Worm (Caenorhabditis elegans) whole organism, L1 larva: ENCODE results near the gene pqn-39.

Experiments
- C04F5.9 ChIP-seq: sonication (generic microtip); optimal IDR thresholded peaks from 2 replicates; lab custom pipeline; 2016; ENCODE audit warnings: missing genetic modification characterization, missing compliant biosample characterization
- C34B4.2 ChIP-seq: sonication (generic microtip); optimal IDR thresholded peaks from 2 replicates; lab custom pipeline; 2017; ENCODE audit warnings: mild to moderate bottlenecking, missing genetic modification characterization, missing compliant biosample characterization
- aha-1 ChIP-seq: fragments of 150-350 bp; optimal IDR thresholded peaks from 2 replicates; lab custom pipeline; 2014; ENCODE audit warnings: missing biosample characterization, missing genetic modification characterization
- alr-1 ChIP-seq: fragments of 200-800 bp; sonication (Bioruptor generic); optimal IDR thresholded peaks from 2 replicates; lab custom pipeline; 2018; ENCODE audit warnings: borderline replicate concordance, mild to moderate bottlenecking, missing genetic modification characterization, missing compliant biosample characterization
- ceh-8 ChIP-seq: fragments of 200-800 bp; sonication (Bioruptor generic); optimal IDR thresholded peaks from 2 replicates; lab custom pipeline; 2018; ENCODE audit warnings: mild to moderate bottlenecking, missing genetic modification characterization, moderate library complexity, missing compliant biosample characterization
- ceh-82 ChIP-seq, 3 experiments: fragments of 150-350 bp in 1 of 3; sonication (generic microtip) in 2 of 3; optimal IDR thresholded peaks; 2 replicates each; lab custom pipeline; 2014 to 2017; ENCODE audit warnings: missing biosample characterization in 3 of 3, missing genetic modification characterization in 3 of 3
- ceh-88 ChIP-seq: fragments of 200-800 bp; sonication (Bioruptor generic); IDR thresholded peaks from 2 replicates; pipeline ENCODE4 v1.3.6; 2022; ENCODE audit warnings: missing genetic modification characterization, missing compliant biosample characterization
- ces-1 ChIP-seq: fragments of 150-350 bp; optimal IDR thresholded peaks from 2 replicates; lab custom pipeline; 2014; ENCODE audit warnings: missing biosample characterization, missing genetic modification reagents, missing genetic modification characterization
- dpl-1 ChIP-seq, 3 experiments: fragments of 150-350 bp in 2 of 3; sonication (generic microtip) in 1 of 3; optimal IDR thresholded peaks; 2 replicates each; lab custom pipeline; 2014 to 2017; ENCODE audit warnings: missing biosample characterization in 3 of 3, missing genetic modification characterization in 3 of 3, missing genetic modification reagents in 3 of 3
- dsc-1 ChIP-seq: sonication (generic microtip); optimal IDR thresholded peaks from 2 replicates; lab custom pipeline; 2016; ENCODE audit warnings: mild to moderate bottlenecking, missing genetic modification characterization, missing compliant biosample characterization
- efl-1 ChIP-seq, 4 experiments: fragments of 150-350 bp; optimal IDR thresholded peaks in 3 of 4; peaks in 1 of 4; 1 replicate in 1 of 4; 2 replicates in 3 of 4; lab custom pipeline; 2014; ENCODE audit warnings: missing biosample characterization in 2 of 4, missing genetic modification characterization in 2 of 4, missing genetic modification reagents in 2 of 4
- efl-3 ChIP-seq: fragments of 200-800 bp; sonication (Bioruptor generic); optimal IDR thresholded peaks from 2 replicates; lab custom pipeline; 2018; ENCODE audit warnings: mild to moderate bottlenecking, missing genetic modification characterization, missing compliant biosample characterization
- egl-27 ChIP-seq, 2 experiments: fragments of 150-350 bp in 1 of 2; sonication (generic microtip); optimal IDR thresholded peaks; 3 replicates each; lab custom pipeline; 2017 to 2018; ENCODE audit warnings: missing biosample characterization in 2 of 2, missing genetic modification characterization in 2 of 2, missing genetic modification reagents in 2 of 2
- elt-3 ChIP-seq, 6 experiments: fragments of 150-350 bp in 1 of 6; sonication (generic microtip); optimal IDR thresholded peaks; 2 replicates each; lab custom pipeline; 2017 to 2018; ENCODE audit warnings: missing biosample characterization in 6 of 6, missing genetic modification characterization in 6 of 6, inconsistent platforms in 1 of 6
- fkh-10 ChIP-seq: sonication (generic microtip); optimal IDR thresholded peaks from 2 replicates; lab custom pipeline; 2017; ENCODE audit warnings: missing biosample characterization, missing genetic modification reagents, missing genetic modification characterization
- fos-1 ChIP-seq: fragments of 150-350 bp; optimal IDR thresholded peaks from 2 replicates; lab custom pipeline; 2014; ENCODE audit warnings: missing biosample characterization, missing genetic modification characterization
- grh-1 ChIP-seq: fragments of 200-800 bp; sonication (Bioruptor generic); IDR thresholded peaks from 2 replicates; pipeline ENCODE4 v1.3.6; 2022; ENCODE audit warnings: missing genetic modification reagents, missing genetic modification characterization, missing compliant biosample characterization
- hlh-17 ChIP-seq: fragments of 200-800 bp; sonication (Bioruptor generic); optimal IDR thresholded peaks from 2 replicates; lab custom pipeline; 2018; ENCODE audit warnings: missing genetic modification characterization, mild to moderate bottlenecking, missing compliant biosample characterization, moderate library complexity, borderline replicate concordance
- hlh-4 ChIP-seq: sonication (generic microtip); optimal IDR thresholded peaks from 2 replicates; lab custom pipeline; 2016; ENCODE audit warnings: mild to moderate bottlenecking, missing genetic modification characterization, missing compliant biosample characterization
- irx-1 ChIP-seq: sonication (generic microtip); optimal IDR thresholded peaks from 2 replicates; lab custom pipeline; 2016; ENCODE audit warnings: missing genetic modification characterization, missing compliant biosample characterization
- isw-1 ChIP-seq: fragments of 200-800 bp; sonication (Bioruptor generic); IDR thresholded peaks from 2 replicates; pipeline ENCODE4 v1.3.6; 2022; ENCODE audit warnings: missing genetic modification characterization, missing compliant biosample characterization
- jun-1 ChIP-seq: fragments of 150-350 bp; optimal IDR thresholded peaks from 2 replicates; lab custom pipeline; 2014; ENCODE audit warnings: missing biosample characterization, missing genetic modification reagents, missing genetic modification characterization
- lin-15B ChIP-seq: fragments of 150-350 bp; sonication (generic microtip); optimal IDR thresholded peaks from 3 replicates; lab custom pipeline; 2014; ENCODE audit warnings: missing biosample characterization, missing genetic modification characterization
- lin-35 ChIP-seq, 2 experiments: fragments of 150-350 bp; optimal IDR thresholded peaks; 2 replicates each; lab custom pipeline; 2014; ENCODE audit warnings: missing biosample characterization in 2 of 2, missing genetic modification characterization in 2 of 2, missing genetic modification reagents in 2 of 2
- mef-2 ChIP-seq: fragments of 150-350 bp; optimal IDR thresholded peaks from 2 replicates; lab custom pipeline; 2014; ENCODE audit warnings: missing biosample characterization, missing genetic modification characterization
- mep-1 ChIP-seq: fragments of 150-350 bp; optimal IDR thresholded peaks from 2 replicates; lab custom pipeline; 2014; ENCODE audit warnings: missing biosample characterization, missing genetic modification characterization
- nhr-11 ChIP-seq: fragments of 150-350 bp; optimal IDR thresholded peaks from 2 replicates; lab custom pipeline; 2014; ENCODE audit warnings: missing biosample characterization, missing genetic modification characterization
- nhr-12 ChIP-seq: sonication (generic microtip); optimal IDR thresholded peaks from 2 replicates; lab custom pipeline; 2017; ENCODE audit warnings: missing biosample characterization, missing genetic modification characterization
- nhr-19 ChIP-seq: fragments of 200-800 bp; sonication (Bioruptor generic); conservative IDR thresholded peaks from 2 replicates; pipeline ENCODE4 v1.3.6; 2022; ENCODE audit warnings: missing genetic modification characterization, missing compliant biosample characterization
- nhr-237 ChIP-seq: fragments of 150-350 bp; optimal IDR thresholded peaks from 2 replicates; lab custom pipeline; 2014; ENCODE audit warnings: missing biosample characterization, missing genetic modification characterization
- nhr-47 ChIP-seq: sonication (generic microtip); optimal IDR thresholded peaks from 2 replicates; lab custom pipeline; 2016; ENCODE audit warnings: mild to moderate bottlenecking, missing genetic modification characterization, moderate library complexity, missing compliant biosample characterization
- nhr-76 ChIP-seq: sonication (generic microtip); optimal IDR thresholded peaks from 2 replicates; lab custom pipeline; 2017; ENCODE audit warnings: missing biosample characterization, missing genetic modification characterization
- nhr-77 ChIP-seq: fragments of 150-350 bp; optimal IDR thresholded peaks from 2 replicates; lab custom pipeline; 2014; ENCODE audit warnings: missing biosample characterization, missing genetic modification characterization
- nhr-84 ChIP-seq: sonication (generic microtip); optimal IDR thresholded peaks from 2 replicates; lab custom pipeline; 2017; ENCODE audit warnings: missing biosample characterization, missing genetic modification characterization
- nhr-90 ChIP-seq: sonication (generic microtip); optimal IDR thresholded peaks from 2 replicates; lab custom pipeline; 2016; ENCODE audit warnings: mild to moderate bottlenecking, missing genetic modification characterization, missing compliant biosample characterization; ENCODE audit not compliant: poor library complexity
- pag-3 ChIP-seq: sonication (generic microtip); optimal IDR thresholded peaks from 2 replicates; lab custom pipeline; 2017; ENCODE audit warnings: missing genetic modification characterization, mild to moderate bottlenecking, missing compliant biosample characterization, antibody characterized with exemption, borderline replicate concordance; ENCODE audit not compliant: insufficient read depth
- pax-3 ChIP-seq: fragments of 200-800 bp; sonication (Bioruptor generic); optimal IDR thresholded peaks from 2 replicates; lab custom pipeline; 2018; ENCODE audit warnings: mild to moderate bottlenecking, missing genetic modification characterization, moderate library complexity, missing compliant biosample characterization
- rnt-1 ChIP-seq: sonication (generic microtip); optimal IDR thresholded peaks from 2 replicates; lab custom pipeline; 2016; ENCODE audit warnings: mild to moderate bottlenecking, missing genetic modification characterization, moderate library complexity, missing compliant biosample characterization
- skn-1 ChIP-seq: fragments of 150-350 bp; optimal IDR thresholded peaks from 2 replicates; lab custom pipeline; 2014; ENCODE audit warnings: missing biosample characterization, missing genetic modification characterization
- sup-37 ChIP-seq: fragments of 200-800 bp; sonication (Bioruptor generic); optimal IDR thresholded peaks from 2 replicates; lab custom pipeline; 2018; ENCODE audit warnings: mild to moderate bottlenecking, missing genetic modification characterization, missing compliant biosample characterization
- swsn-7 ChIP-seq: sonication (generic microtip); optimal IDR thresholded peaks from 2 replicates; lab custom pipeline; 2016; ENCODE audit warnings: missing genetic modification characterization, missing compliant biosample characterization
- tlp-1 ChIP-seq: fragments of 150-350 bp; optimal IDR thresholded peaks from 2 replicates; lab custom pipeline; 2014; ENCODE audit warnings: missing biosample characterization, missing genetic modification characterization
- unc-130 ChIP-seq: fragments of 150-350 bp; optimal IDR thresholded peaks from 2 replicates; lab custom pipeline; 2017; ENCODE audit warnings: missing biosample characterization, missing genetic modification characterization, inconsistent platforms
- unc-30 ChIP-seq: sonication (generic microtip); optimal IDR thresholded peaks from 2 replicates; lab custom pipeline; 2017; ENCODE audit warnings: missing biosample characterization, missing genetic modification characterization
- unc-86 ChIP-seq: sonication (generic microtip); optimal IDR thresholded peaks from 2 replicates; lab custom pipeline; 2016; ENCODE audit warnings: missing genetic modification characterization, missing compliant biosample characterization
- vab-15 ChIP-seq: sonication (generic microtip); optimal IDR thresholded peaks from 2 replicates; lab custom pipeline; 2017; ENCODE audit warnings: missing genotype, mild to moderate bottlenecking, missing genetic modification characterization, missing compliant biosample characterization
- xbp-1 ChIP-seq: sonication (generic microtip); optimal IDR thresholded peaks from 2 replicates; lab custom pipeline; 2016; ENCODE audit warnings: missing genetic modification characterization, missing compliant biosample characterization
- ztf-11 ChIP-seq, 2 experiments: sonication (generic microtip); optimal IDR thresholded peaks; 2 replicates each; lab custom pipeline; 2016 to 2017; ENCODE audit warnings: missing genetic modification characterization in 2 of 2, missing biosample characterization in 1 of 2, missing compliant biosample characterization in 1 of 2

Gene pqn-39

DNA sequence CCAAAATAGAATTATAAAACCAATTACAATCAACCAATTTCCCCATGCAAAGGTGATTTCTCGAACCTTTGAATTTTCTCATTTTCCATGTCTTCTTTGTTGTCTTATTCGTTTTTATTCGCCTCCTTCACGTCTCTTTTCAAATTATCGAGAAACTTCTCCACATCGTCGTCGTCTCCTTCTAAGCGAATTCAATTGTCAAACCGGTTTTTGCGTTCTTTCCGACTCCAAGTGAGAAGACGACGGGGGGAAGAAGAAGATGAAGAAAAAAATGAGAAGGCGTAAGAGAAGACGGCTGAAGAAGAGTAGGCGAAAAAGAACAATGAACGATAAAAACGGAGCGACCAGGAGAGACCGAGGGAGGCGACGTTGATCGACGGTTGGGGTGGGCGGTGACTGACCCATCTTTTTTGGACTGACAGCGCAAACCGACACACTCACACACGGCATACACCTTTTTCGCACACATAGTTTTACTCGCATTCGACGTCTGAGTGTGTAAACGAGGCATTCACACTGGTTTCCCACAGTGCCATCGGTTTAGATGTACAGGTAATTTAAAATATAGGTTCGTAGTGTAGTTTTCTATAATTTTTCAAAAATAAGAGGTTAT, 48.0 kb downstream of the pqn-39 start (continued):
- no peak for TF ChIP-seq ceh-8 (GFP tag; lab: Kevin White, UChicago)
- no peak for TF ChIP-seq C04F5.9 (tag; lab: Kevin White, UChicago)
- no peak for TF ChIP-seq mef-2
- TF ChIP-seq fos-1, result peak; percentile 7
- TF ChIP-seq lin-35 (GFP tag; optimal IDR thresholded peaks at IDR 0.05; lab: Kevin White, UChicago), result peak in 1 of 2 experiments; percentile 59
- TF ChIP-seq unc-30 (tag; lab: Kevin White, UChicago), result no peak
- TF ChIP-seq ztf-11 (tag; optimal IDR thresholded peaks at IDR 0.05; lab: Kevin White, UChicago), result no peak
- peak; percentile 52 to 99 (median 97) for TF ChIP-seq elt-3 (tag; optimal IDR thresholded peaks at IDR 0.05; lab: Kevin White, UChicago)

DNA sequence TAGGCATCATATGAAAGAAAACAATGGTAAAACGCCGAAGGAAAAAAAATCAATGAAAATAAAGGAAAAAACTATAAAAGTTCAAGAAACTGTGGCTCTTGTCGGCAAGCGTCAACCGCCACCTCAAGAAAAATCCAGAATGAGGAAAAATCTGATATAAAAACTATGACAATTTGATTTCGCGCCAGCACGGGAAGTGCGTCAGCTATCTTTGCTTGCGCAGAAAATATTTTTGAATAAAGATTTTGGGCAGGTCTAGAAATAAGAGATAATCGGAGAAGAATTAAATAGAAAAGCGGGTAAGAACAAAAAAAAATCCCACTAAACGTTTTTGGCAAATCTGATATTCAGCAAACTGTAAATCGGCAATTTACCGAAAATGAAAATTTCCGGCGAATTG, 50.3 kb downstream of the pqn-39 start:
- TF ChIP-seq hlh-4 (tag; lab: Kevin White, UChicago), result no peak
- peak; percentile 67 to 74 (median 67) for TF ChIP-seq dpl-1 (GFP tag; optimal IDR thresholded peaks at IDR 0.05; lab: Kevin White, UChicago)
- no peak for TF ChIP-seq xbp-1 (tag; lab: Kevin White, UChicago)
- no peak for TF ChIP-seq jun-1 (tag; lab: Kevin White, UChicago)
- no peak for TF ChIP-seq isw-1 (GFP tag; lab: Robert Waterston, UW)
- TF ChIP-seq irx-1 (tag; lab: Kevin White, UChicago), result no peak
- no peak for TF ChIP-seq mep-1 (tag; lab: Kevin White, UChicago)
- TF ChIP-seq ceh-88, result no peak
- no peak for TF ChIP-seq C04F5.9 (tag; lab: Kevin White, UChicago)
- no peak for TF ChIP-seq unc-86
- peak; percentile 33 for TF ChIP-seq skn-1 (tag; lab: Kevin White, UChicago)
- no peak for TF ChIP-seq pag-3
- TF ChIP-seq efl-3, result no peak
- TF ChIP-seq rnt-1 (tag; lab: Kevin White, UChicago), result no peak
- no peak for TF ChIP-seq ceh-82 (tag; optimal IDR thresholded peaks at IDR 0.05; lab: Kevin White, UChicago)
- no peak for TF ChIP-seq egl-27 (tag; optimal IDR thresholded peaks at IDR 0.05; lab: Kevin White, UChicago)
- TF ChIP-seq lin-15B (tag; lab: Kevin White, UChicago), result peak; percentile 0
- no peak for TF ChIP-seq swsn-7 (tag; lab: Kevin White, UChicago)
- no peak for TF ChIP-seq nhr-84 (tag; lab: Kevin White, UChicago)
- no peak for TF ChIP-seq nhr-76 (tag; lab: Kevin White, UChicago)
- 0 out of 2 replicates have a peak, but pooled peaks have one; percentile 7 for TF ChIP-seq grh-1 (GFP tag; lab: Robert Waterston, UW)
- TF ChIP-seq nhr-47 (tag; lab: Kevin White, UChicago), result peak; percentile 29
- TF ChIP-seq nhr-90 (tag; lab: Kevin White, UChicago), result no peak
- TF ChIP-seq aha-1 (tag; lab: Kevin White, UChicago), result no peak
- no peak for TF ChIP-seq unc-30 (tag; lab: Kevin White, UChicago)
- no peak for TF ChIP-seq nhr-77 (tag; lab: Kevin White, UChicago)
- TF ChIP-seq fkh-10 (GFP tag; lab: Kevin White, UChicago), result no peak
- TF ChIP-seq lin-35 (GFP tag; optimal IDR thresholded peaks at IDR 0.05; lab: Kevin White, UChicago), result peak; percentile 47 to 72
- TF ChIP-seq tlp-1, result no peak
- TF ChIP-seq pax-3 (tag; lab: Kevin White, UChicago), result no peak
- no peak for TF ChIP-seq nhr-12 (tag; lab: Kevin White, UChicago)
- TF ChIP-seq sup-37 (GFP tag; lab: Kevin White, UChicago), result no peak
- no peak for TF ChIP-seq nhr-11 (tag; lab: Kevin White, UChicago)
- TF ChIP-seq alr-1, result no peak
- TF ChIP-seq unc-130 (tag; lab: Kevin White, UChicago), result no peak
- peak in 2 of 6 experiments; percentile 58 to 82 for TF ChIP-seq elt-3 (tag; optimal IDR thresholded peaks at IDR 0.05; lab: Kevin White, UChicago)
- TF ChIP-seq dsc-1 (tag; lab: Kevin White, UChicago), result peak; percentile 18
- no peak for TF ChIP-seq nhr-237 (tag; lab: Kevin White, UChicago)
- no peak for TF ChIP-seq vab-15 (tag; lab: Kevin White, UChicago)
- no peak for TF ChIP-seq C34B4.2 (tag; lab: Kevin White, UChicago)
- no peak for TF ChIP-seq hlh-17 (GFP tag; lab: Kevin White, UChicago)
- TF ChIP-seq ces-1 (GFP tag; lab: Kevin White, UChicago), result no peak
- TF ChIP-seq efl-1 (optimal IDR thresholded peaks at IDR 0.05; lab: Kevin White, UChicago), result peak; percentile 49 to 64
- peak; percentile 71 to 96 for TF ChIP-seq efl-1 (GFP tag; optimal IDR thresholded peaks at IDR 0.05 in 1 of 2; lab: Kevin White, UChicago)
- no peak for TF ChIP-seq nhr-19 (GFP tag; lab: Robert Waterston, UW)
- TF ChIP-seq mef-2, result no peak
